Worm (Caenorhabditis elegans) whole organism, L2 larva: ENCODE results near the gene nas-10.

Experiments
- alr-1 ChIP-seq: fragments of 150-350 bp; optimal IDR thresholded peaks from 2 replicates; lab custom pipeline; 2014; ENCODE audit warnings: missing biosample characterization, missing genetic modification characterization
- ama-1 ChIP-seq: fragments of 150-350 bp; optimal IDR thresholded peaks from 2 replicates; lab custom pipeline; 2018; ENCODE audit warnings: inconsistent platforms
- blmp-1 ChIP-seq: sonication (generic microtip); optimal IDR thresholded peaks from 2 replicates; lab custom pipeline; 2017; ENCODE audit warnings: missing genetic modification characterization, mild to moderate bottlenecking, missing compliant biosample characterization, antibody characterized with exemption, moderate library complexity; ENCODE audit not compliant: insufficient read depth
- ceh-16 ChIP-seq: fragments of 150-350 bp; optimal IDR thresholded peaks from 2 replicates; lab custom pipeline; 2014; ENCODE audit warnings: missing biosample characterization, missing genetic modification characterization
- lsy-2 ChIP-seq, 2 experiments: fragments of 150-350 bp in 1 of 2; sonication (generic microtip) in 1 of 2; optimal IDR thresholded peaks; 2 replicates each; lab custom pipeline; 2014 to 2017; ENCODE audit warnings: missing biosample characterization in 2 of 2, missing genetic modification characterization in 2 of 2
- nhr-237 ChIP-seq: fragments of 150-350 bp; optimal IDR thresholded peaks from 2 replicates; lab custom pipeline; 2014; ENCODE audit warnings: missing biosample characterization, missing genetic modification characterization
- skn-1 ChIP-seq: sonication (generic microtip); optimal IDR thresholded peaks from 2 replicates; lab custom pipeline; 2017; ENCODE audit warnings: missing biosample characterization, missing genetic modification characterization
- unc-62 ChIP-seq: fragments of 150-350 bp; optimal IDR thresholded peaks from 2 replicates; lab custom pipeline; 2014; ENCODE audit warnings: missing biosample characterization, missing genetic modification reagents, missing genetic modification characterization

DNA sequence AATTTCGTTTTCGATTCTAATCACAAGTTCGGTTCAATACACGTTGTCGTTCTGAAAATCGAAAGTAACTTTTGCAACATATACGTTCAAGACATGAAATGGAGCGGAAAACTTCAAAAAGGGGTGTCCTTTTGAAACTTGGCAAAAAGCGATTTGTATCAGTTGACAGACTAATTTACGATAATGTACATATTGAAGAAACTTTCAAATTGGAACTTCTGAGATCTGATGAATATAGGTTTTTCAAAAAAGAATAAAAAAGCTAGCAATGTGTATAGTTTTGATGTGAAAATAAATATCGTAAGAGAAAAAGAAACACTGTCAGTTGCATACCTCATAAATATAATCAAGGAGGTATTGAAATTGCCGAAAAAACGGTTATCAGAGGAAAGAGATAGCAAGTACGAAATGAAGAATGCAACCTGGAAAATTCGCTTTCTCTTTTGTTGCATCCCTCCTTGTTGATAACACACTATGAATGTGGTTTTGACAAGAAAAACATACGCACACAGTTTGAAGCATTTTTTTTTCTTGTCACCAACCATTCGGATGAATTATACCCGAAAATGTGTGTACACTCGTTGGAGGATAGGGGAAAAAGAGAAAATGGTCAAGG is 34.2 kb downstream of the nas-10 start, which contains the start of gene dgn-1:
- no peak for TF ChIP-seq alr-1 (tag; lab: Kevin White, UChicago)
- no peak for TF ChIP-seq lsy-2 (tag; optimal IDR thresholded peaks at IDR 0.05; lab: Kevin White, UChicago)
- no peak for TF ChIP-seq ama-1 (lab: Kevin White, UChicago)
- TF ChIP-seq ceh-16 (tag; lab: Kevin White, UChicago) = no peak
- no peak for TF ChIP-seq skn-1 (tag; lab: Kevin White, UChicago)
- no peak for TF ChIP-seq unc-62 (GFP tag; lab: Kevin White, UChicago)
- no peak for TF ChIP-seq blmp-1 (tag; lab: Kevin White, UChicago)
- TF ChIP-seq nhr-237 (tag; lab: Kevin White, UChicago) = no peak
